Fruit fly (Drosophila melanogaster) whole organism, pupa: ENCODE results near the gene inaE.

ENCODE experiments used
- CG12605 ChIP-seq: fragments of 200-800 bp; sonication (Bioruptor generic); IDR thresholded peaks from 2 replicates; pipeline ENCODE4 v1.3.6; 2022; ENCODE audit warnings: missing biosample characterization, missing genetic modification characterization
- CG14655 ChIP-seq: fragments of 200-800 bp; sonication (Bioruptor generic); optimal IDR thresholded peaks from 3 replicates; lab custom pipeline; 2017; ENCODE audit warnings: mild to moderate bottlenecking, missing biosample characterization, missing genetic modification reagents, missing genetic modification characterization
- CG15710 ChIP-seq: fragments of 200-800 bp; sonication (Bioruptor generic); optimal IDR thresholded peaks from 2 replicates; lab custom pipeline; 2018; ENCODE audit warnings: missing biosample characterization, mild to moderate bottlenecking, missing genetic modification characterization, moderate library complexity
- CG32121 ChIP-seq: fragments of 200-800 bp; sonication (Bioruptor generic); IDR thresholded peaks from 2 replicates; pipeline ENCODE4 v1.3.6; 2022; ENCODE audit warnings: missing biosample characterization, missing genetic modification characterization
- CG4496 ChIP-seq: fragments of 200-800 bp; sonication (Bioruptor generic); IDR thresholded peaks from 3 replicates; pipeline ENCODE4 v1.3.6; 2022; ENCODE audit warnings: missing biosample characterization, missing genetic modification characterization
- CG8159 ChIP-seq: fragments of 200-800 bp; sonication (Bioruptor generic); optimal IDR thresholded peaks from 3 replicates; lab custom pipeline; 2018; ENCODE audit warnings: missing biosample characterization, mild to moderate bottlenecking, missing genetic modification characterization, moderate library complexity
- CG9948 ChIP-seq: fragments of 200-800 bp; sonication (Bioruptor generic); optimal IDR thresholded peaks from 2 replicates; lab custom pipeline; 2018; ENCODE audit warnings: missing biosample characterization, mild to moderate bottlenecking, missing genetic modification characterization, moderate library complexity
- EcR ChIP-seq: fragments of 200-800 bp; sonication (Bioruptor generic); optimal IDR thresholded peaks from 3 replicates; lab custom pipeline; 2019; ENCODE audit warnings: missing biosample characterization, missing genetic modification characterization, mild to moderate bottlenecking, moderate library complexity, missing genetic modification reagents
- Ets98B ChIP-seq: fragments of 200-800 bp; sonication (Bioruptor generic); IDR thresholded peaks from 2 replicates; pipeline ENCODE4 v1.3.6; 2022; ENCODE audit warnings: missing biosample characterization, missing genetic modification characterization
- Snoo ChIP-seq: fragments of 200-800 bp; sonication (Bioruptor generic); optimal IDR thresholded peaks from 3 replicates; lab custom pipeline; 2017; ENCODE audit warnings: missing biosample characterization, mild to moderate bottlenecking, missing genetic modification characterization, inconsistent platforms
- fd96Ca ChIP-seq: fragments of 200-800 bp; sonication (Bioruptor generic); IDR thresholded peaks from 3 replicates; pipeline ENCODE4 v1.3.6; 2022; ENCODE audit warnings: missing biosample characterization, missing genetic modification characterization
- rn ChIP-seq: fragments of 200-800 bp; sonication (Bioruptor generic); IDR thresholded peaks from 2 replicates; pipeline ENCODE4 v1.3.6; 2022; ENCODE audit warnings: missing biosample characterization, missing genetic modification characterization

DNA sequence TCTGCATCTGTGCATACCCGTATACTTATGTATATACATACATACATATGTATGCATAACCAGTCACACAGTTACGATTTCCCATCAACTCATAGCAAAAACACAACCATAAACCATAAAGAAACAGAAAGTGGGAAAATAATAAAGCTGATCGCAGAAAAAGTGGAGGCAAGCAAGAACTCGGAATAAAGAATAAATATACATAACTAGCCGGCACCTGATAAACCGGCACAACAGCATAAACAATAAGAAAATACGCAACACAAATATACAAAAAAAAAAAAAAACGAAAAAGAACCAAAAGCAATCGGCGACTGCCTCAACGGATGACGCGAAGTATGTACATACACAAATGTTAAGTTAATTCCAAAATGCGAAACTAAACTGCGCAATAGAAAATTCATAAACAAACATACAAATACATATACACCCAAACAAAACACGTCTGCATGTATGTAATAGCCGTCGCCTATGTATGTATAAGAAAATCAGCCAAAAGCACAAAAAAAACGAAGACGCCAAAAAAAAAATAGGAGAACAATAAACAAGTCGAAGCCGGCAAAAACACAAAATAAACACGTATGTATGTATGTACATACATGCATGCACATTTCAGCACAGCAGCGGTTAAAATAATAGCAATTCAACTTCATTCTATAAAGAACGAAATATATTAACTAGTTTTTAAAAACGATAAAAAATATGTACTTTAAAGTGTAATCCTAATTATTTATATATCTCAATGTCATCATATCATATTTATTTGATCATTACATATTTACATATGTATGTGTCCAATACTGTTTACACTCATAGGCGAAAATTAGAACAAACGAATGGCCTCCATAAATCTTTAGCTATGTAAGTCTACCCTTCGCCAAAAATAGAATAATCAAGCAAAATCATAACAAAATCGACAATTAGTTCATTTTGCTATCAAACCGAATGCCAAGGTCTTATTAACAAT, 34.3 kb upstream of the inaE start:
- TF ChIP-seq CG8159 (tag; lab: Kevin White, UChicago) = peak; percentile 29
- TF ChIP-seq Ets98B (GFP tag; lab: Robert Waterston, UW) = peak; percentile 52; the same call in 1 of the 2 replicates
- TF ChIP-seq CG32121 = peak; percentile 44
- TF ChIP-seq CG4496 (GFP tag; lab: Robert Waterston, UW) = peak; percentile 58
- TF ChIP-seq CG15710 (tag; lab: Kevin White, UChicago) = peak; percentile 34
- no peak for TF ChIP-seq rn
- peak; percentile 54 for TF ChIP-seq CG14655 (GFP tag; lab: Kevin White, UChicago)
- TF ChIP-seq EcR (GFP tag; lab: Kevin White, UChicago) = no peak
- peak; percentile 1 for TF ChIP-seq Snoo (tag; lab: Kevin White, UChicago)
- no peak for TF ChIP-seq CG9948 (tag; lab: Kevin White, UChicago)
- TF ChIP-seq fd96Ca (GFP tag; lab: Robert Waterston, UW) = peak; percentile 68
- peak; percentile 40; the same call in 1 of the 2 replicates for TF ChIP-seq CG12605 (GFP tag; lab: Robert Waterston, UW)
